Fruit fly (Drosophila melanogaster) whole organism, embryonic: ENCODE measurements around the gene Diedel2.

Experiments
- Ada2b ChIP-seq: fragments of 200-800 bp; sonication (Bioruptor generic); IDR thresholded peaks from 2 replicates; pipeline ENCODE4 v1.3.6; 2022; ENCODE audit warnings: missing biosample characterization, missing genetic modification characterization
- Bdp1 ChIP-seq: fragments of 200-800 bp; sonication (Bioruptor generic); optimal IDR thresholded peaks from 3 replicates; lab custom pipeline; 2016; ENCODE audit warnings: missing biosample characterization, missing genetic modification characterization
- BtbVII ChIP-seq: fragments of 200-800 bp; sonication (Bioruptor generic); optimal IDR thresholded peaks from 3 replicates; lab custom pipeline; 2017; ENCODE audit warnings: missing biosample characterization, mild to moderate bottlenecking, missing genetic modification characterization
- CG14860 ChIP-seq: fragments of 200-800 bp; sonication (Bioruptor generic); IDR thresholded peaks from 3 replicates; pipeline ENCODE4 v1.3.6; 2022; ENCODE audit warnings: missing biosample characterization, missing genetic modification characterization; ENCODE audit not compliant: partially characterized antibody
- CG15073 ChIP-seq: fragments of 200-800 bp; sonication (Bioruptor generic); optimal IDR thresholded peaks from 2 replicates; lab custom pipeline; 2016; ENCODE audit warnings: missing biosample characterization, missing genetic modification characterization
- CG15514 ChIP-seq: fragments of 200-800 bp; sonication (Bioruptor generic); optimal IDR thresholded peaks from 3 replicates; lab custom pipeline; 2017; ENCODE audit warnings: missing biosample characterization, missing genetic modification characterization, mild to moderate bottlenecking, moderate library complexity, missing genetic modification reagents
- CG1647 ChIP-seq: fragments of 200-800 bp; sonication (Bioruptor generic); optimal IDR thresholded peaks from 3 replicates; lab custom pipeline; 2016; ENCODE audit warnings: missing biosample characterization, missing genetic modification characterization
- CG18599 ChIP-seq: fragments of 200-800 bp; sonication (Bioruptor generic); optimal IDR thresholded peaks from 3 replicates; lab custom pipeline; 2017; ENCODE audit warnings: missing biosample characterization, missing genetic modification characterization, mild to moderate bottlenecking, moderate library complexity, missing genetic modification reagents
- CG2889 ChIP-seq: fragments of 200-800 bp; sonication (Bioruptor generic); IDR thresholded peaks from 3 replicates; pipeline ENCODE4 v1.3.6; 2022; ENCODE audit warnings: missing biosample characterization, missing genetic modification characterization
- CG3163 ChIP-seq: fragments of 200-800 bp; sonication (Bioruptor generic); optimal IDR thresholded peaks from 3 replicates; lab custom pipeline; 2016; ENCODE audit warnings: missing biosample characterization, missing genetic modification characterization
- CG32767 ChIP-seq: fragments of 200-800 bp; sonication (Bioruptor generic); IDR thresholded peaks from 2 replicates; pipeline ENCODE4 v1.3.6; 2022; ENCODE audit warnings: missing biosample characterization, missing genetic modification characterization
- CG34422 ChIP-seq: fragments of 200-800 bp; sonication (Bioruptor generic); IDR thresholded peaks from 3 replicates; pipeline ENCODE4 v1.3.6; 2022; ENCODE audit warnings: missing biosample characterization, missing genetic modification characterization
- CG4854 ChIP-seq: fragments of 200-800 bp; sonication (Bioruptor generic); optimal IDR thresholded peaks from 2 replicates; lab custom pipeline; 2016; ENCODE audit warnings: missing biosample characterization, missing genetic modification characterization, inconsistent platforms
- CG6254 ChIP-seq: fragments of 200-800 bp; sonication (Bioruptor generic); optimal IDR thresholded peaks from 3 replicates; lab custom pipeline; 2017; ENCODE audit warnings: mild to moderate bottlenecking, missing biosample characterization, missing genetic modification reagents, missing genetic modification characterization
- CG6683 ChIP-seq: fragments of 200-800 bp; sonication (Bioruptor generic); optimal IDR thresholded peaks from 2 replicates; lab custom pipeline; 2017; ENCODE audit warnings: missing biosample characterization, mild to moderate bottlenecking, missing genetic modification characterization, missing genetic modification reagents
- CG6689 ChIP-seq: fragments of 200-800 bp; sonication (Bioruptor generic); IDR thresholded peaks from 2 replicates; pipeline ENCODE4 v1.3.6; 2022; ENCODE audit warnings: missing biosample characterization, missing genetic modification characterization
- CG6854 ChIP-seq: fragments of 200-800 bp; sonication (Bioruptor generic); optimal IDR thresholded peaks from 3 replicates; lab custom pipeline; 2017; ENCODE audit warnings: missing biosample characterization, mild to moderate bottlenecking, missing genetic modification characterization
- CG8359 ChIP-seq: fragments of 200-800 bp; sonication (Bioruptor generic); optimal IDR thresholded peaks from 2 replicates; lab custom pipeline; 2017; ENCODE audit warnings: missing biosample characterization, mild to moderate bottlenecking, missing genetic modification characterization, borderline replicate concordance
- CG8924 ChIP-seq: fragments of 200-800 bp; optimal IDR thresholded peaks from 3 replicates; lab custom pipeline; 2019; ENCODE audit warnings: missing biosample characterization, mild to moderate bottlenecking, missing genetic modification characterization, moderate library complexity
- Chrac-16 ChIP-seq: fragments of 200-800 bp; sonication (Bioruptor generic); optimal IDR thresholded peaks from 3 replicates; lab custom pipeline; 2016; ENCODE audit warnings: missing biosample characterization, missing genetic modification characterization
- Deaf1 ChIP-seq: fragments of 200-800 bp; optimal IDR thresholded peaks from 3 replicates; lab custom pipeline; 2019; ENCODE audit warnings: missing biosample characterization, mild to moderate bottlenecking, missing genetic modification characterization, moderate library complexity
- Dp ChIP-seq: fragments of 200-800 bp; sonication (Bioruptor generic); optimal IDR thresholded peaks from 2 replicates; lab custom pipeline; 2018; ENCODE audit warnings: missing biosample characterization, mild to moderate bottlenecking, missing genetic modification characterization, moderate library complexity
- Dref ChIP-seq: fragments of 200-800 bp; sonication (Bioruptor generic); IDR thresholded peaks from 2 replicates; pipeline ENCODE4 v1.3.6; 2022; ENCODE audit warnings: missing biosample characterization, missing genetic modification characterization
- Eip74EF ChIP-seq, 2 experiments: fragments of 200-800 bp in 1 of 2; fragments of >200 bp in 1 of 2; sonication (Bioruptor generic) in 1 of 2; optimal IDR thresholded peaks; 2 replicates each; lab custom pipeline; 2017 to 2019; ENCODE audit warnings: missing biosample characterization in 2 of 2, missing genetic modification characterization in 2 of 2, mild to moderate bottlenecking in 1 of 2, moderate library complexity in 1 of 2
- Gsc ChIP-seq: fragments of 200-800 bp; sonication (Bioruptor generic); IDR thresholded peaks from 2 replicates; pipeline ENCODE4 v1.3.6; 2022; ENCODE audit warnings: missing biosample characterization, missing genetic modification characterization
- HLH3B ChIP-seq: fragments of 200-800 bp; sonication (Bioruptor generic); IDR thresholded peaks from 2 replicates; pipeline ENCODE4 v1.3.6; 2022; ENCODE audit warnings: missing biosample characterization, missing genetic modification characterization
- HmgZ ChIP-seq: fragments of 200-800 bp; sonication (Bioruptor generic); optimal IDR thresholded peaks from 2 replicates; lab custom pipeline; 2018; ENCODE audit warnings: missing biosample characterization, mild to moderate bottlenecking, missing genetic modification characterization
- MESR4 ChIP-seq: fragments of 200-800 bp; sonication (Bioruptor generic); optimal IDR thresholded peaks from 2 replicates; lab custom pipeline; 2018; ENCODE audit warnings: missing biosample characterization, mild to moderate bottlenecking, missing genetic modification characterization, moderate library complexity
- Nf-YA ChIP-seq: fragments of 200-800 bp; sonication (Bioruptor generic); IDR thresholded peaks from 2 replicates; pipeline ENCODE4 v1.3.6; 2022; ENCODE audit warnings: missing biosample characterization, missing genetic modification characterization
- NfI ChIP-seq: fragments of 200-800 bp; sonication (Bioruptor generic); optimal IDR thresholded peaks from 3 replicates; lab custom pipeline; 2018; ENCODE audit warnings: missing biosample characterization, mild to moderate bottlenecking, missing genetic modification characterization, moderate library complexity
- Opbp ChIP-seq: fragments of 200-800 bp; sonication (Bioruptor generic); IDR thresholded peaks from 3 replicates; pipeline ENCODE4 v1.3.6; 2022; ENCODE audit warnings: missing biosample characterization, missing genetic modification characterization; ENCODE audit not compliant: partially characterized antibody
- bsh ChIP-seq, 2 experiments: fragments of 200-800 bp; sonication (Bioruptor generic); optimal IDR thresholded peaks; 2 replicates each; lab custom pipeline; 2017 to 2018; ENCODE audit warnings: mild to moderate bottlenecking in 2 of 2, missing biosample characterization in 2 of 2, missing genetic modification characterization in 2 of 2, moderate library complexity in 1 of 2
- chn ChIP-seq: fragments of 200-800 bp; sonication (Bioruptor generic); optimal IDR thresholded peaks from 2 replicates; lab custom pipeline; 2016; ENCODE audit warnings: missing biosample characterization, missing genetic modification characterization
- danr ChIP-seq: fragments of 200-800 bp; sonication (Bioruptor generic); IDR thresholded peaks from 2 replicates; pipeline ENCODE4 v1.3.6; 2022; ENCODE audit warnings: missing biosample characterization, missing genetic modification characterization
- emc ChIP-seq: fragments of 200-800 bp; sonication (Bioruptor generic); optimal IDR thresholded peaks from 2 replicates; lab custom pipeline; 2016; ENCODE audit warnings: missing biosample characterization, missing genetic modification characterization
- fd102C ChIP-seq: fragments of 200-800 bp; sonication (Bioruptor generic); optimal IDR thresholded peaks from 2 replicates; lab custom pipeline; 2018; ENCODE audit warnings: missing biosample characterization, mild to moderate bottlenecking, missing genetic modification characterization, moderate library complexity
- fd3F ChIP-seq: fragments of 200-800 bp; sonication (Bioruptor generic); optimal IDR thresholded peaks from 2 replicates; lab custom pipeline; 2018; ENCODE audit warnings: missing biosample characterization, mild to moderate bottlenecking, missing genetic modification characterization, moderate library complexity
- lov ChIP-seq, 2 experiments: fragments of 200-800 bp in 1 of 2; fragments of >200 bp in 1 of 2; sonication (Bioruptor generic) in 1 of 2; IDR thresholded peaks in 1 of 2; optimal IDR thresholded peaks in 1 of 2; 2 replicates in 1 of 2; 3 replicates in 1 of 2; pipeline versions ENCODE4 v1.3.6 to Lab custom; 2017 to 2022; ENCODE audit warnings: missing biosample characterization in 1 of 2, missing genetic modification characterization in 1 of 2
- mam ChIP-seq: fragments of 200-800 bp; sonication (Bioruptor generic); optimal IDR thresholded peaks from 3 replicates; lab custom pipeline; 2016; ENCODE audit warnings: missing biosample characterization, missing genetic modification characterization
- mld ChIP-seq: fragments of 200-800 bp; sonication (Bioruptor generic); IDR thresholded peaks from 3 replicates; pipeline ENCODE4 v1.3.6; 2022; ENCODE audit warnings: missing biosample characterization, missing genetic modification characterization; ENCODE audit not compliant: partially characterized antibody
- onecut ChIP-seq: fragments of 200-800 bp; sonication (Bioruptor generic); IDR thresholded peaks from 2 replicates; pipeline ENCODE4 v1.3.6; 2022; ENCODE audit warnings: missing biosample characterization, missing genetic modification characterization
- pita ChIP-seq: fragments of 200-800 bp; sonication (Bioruptor generic); optimal IDR thresholded peaks from 2 replicates; lab custom pipeline; 2017; ENCODE audit warnings: missing biosample characterization, mild to moderate bottlenecking, missing genetic modification characterization
- sens-2 ChIP-seq: fragments of 200-800 bp; sonication (Bioruptor generic); IDR thresholded peaks from 2 replicates; pipeline ENCODE4 v1.3.6; 2022; ENCODE audit warnings: missing biosample characterization, missing genetic modification characterization
- sima ChIP-seq: fragments of 200-800 bp; sonication (Bioruptor generic); optimal IDR thresholded peaks from 2 replicates; lab custom pipeline; 2016; ENCODE audit warnings: missing biosample characterization, missing genetic modification characterization
- so ChIP-seq: fragments of 200-800 bp; sonication (Bioruptor generic); IDR thresholded peaks from 3 replicates; pipeline ENCODE4 v1.3.6; 2022; ENCODE audit warnings: missing biosample characterization, missing genetic modification characterization
- stwl ChIP-seq: fragments of 200-800 bp; sonication (Bioruptor generic); optimal IDR thresholded peaks from 3 replicates; lab custom pipeline; 2018; ENCODE audit warnings: missing biosample characterization, mild to moderate bottlenecking, missing genetic modification characterization, moderate library complexity
- sug ChIP-seq: fragments of 200-800 bp; optimal IDR thresholded peaks from 2 replicates; lab custom pipeline; 2019; ENCODE audit warnings: missing biosample characterization, mild to moderate bottlenecking, missing genetic modification characterization, moderate library complexity
- zfh2 ChIP-seq: fragments of 200-800 bp; sonication (Bioruptor generic); optimal IDR thresholded peaks from 2 replicates; lab custom pipeline; 2016; ENCODE audit warnings: missing biosample characterization, missing genetic modification characterization

The Diedel2 gene

dm6 chr3R:29618515-29619157, 10.4 kb downstream of the Diedel2 start, which contains the start of gene CG1907 (continued):
- peak; percentile 98 for TF ChIP-seq Ada2b (GFP tag; lab: Robert Waterston, UW)
- peak; percentile 96 for TF ChIP-seq fd3F (GFP tag; lab: Kevin White, UChicago)
- TF ChIP-seq mam: peak; percentile 88
- peak; percentile 88 for TF ChIP-seq Deaf1 (tag; lab: Kevin White, UChicago)
- peak; percentile 97 for TF ChIP-seq Chrac-16 (GFP tag; lab: Kevin White, UChicago)
- TF ChIP-seq Nf-YA (GFP tag; lab: Robert Waterston, UW): peak; percentile 98
- peak; percentile 96 for TF ChIP-seq CG6254
- peak; percentile 45 for TF ChIP-seq MESR4 (GFP tag; lab: Kevin White, UChicago)
- TF ChIP-seq Dref (GFP tag; lab: Robert Waterston, UW): peak; percentile 33
- TF ChIP-seq chn (GFP tag; lab: Kevin White, UChicago): peak; percentile 90
- peak; percentile 58 for TF ChIP-seq emc (GFP tag; lab: Kevin White, UChicago)
- TF ChIP-seq CG14860 (GFP tag; lab: Robert Waterston, UW): no peak
- TF ChIP-seq CG3163: peak; percentile 61
- peak; percentile 99 for TF ChIP-seq CG32767 (GFP tag; lab: Robert Waterston, UW)
- peak; percentile 89 for TF ChIP-seq Gsc (GFP tag; lab: Robert Waterston, UW)
- TF ChIP-seq so: peak; percentile 98
- peak; percentile 78 for TF ChIP-seq Dp
- peak; percentile 97 for TF ChIP-seq CG6683 (GFP tag; lab: Kevin White, UChicago)
- peak; percentile 96 for TF ChIP-seq NfI (GFP tag; lab: Kevin White, UChicago)
- TF ChIP-seq sug: peak; percentile 95
- TF ChIP-seq Bdp1 (GFP tag; lab: Kevin White, UChicago): peak; percentile 78
- TF ChIP-seq CG4854 (GFP tag; lab: Kevin White, UChicago): peak; percentile 84
- peak; percentile 99 for TF ChIP-seq BtbVII (GFP tag; lab: Kevin White, UChicago)
- TF ChIP-seq Opbp (GFP tag; lab: Robert Waterston, UW): 0 out of 3 replicates have a peak, but pooled peaks have one; percentile 17
- peak; percentile 95 for TF ChIP-seq sens-2
- TF ChIP-seq CG15073 (GFP tag; lab: Kevin White, UChicago): peak; percentile 79
- TF ChIP-seq CG6854 (GFP tag; lab: Kevin White, UChicago): peak; percentile 98
- TF ChIP-seq CG2889: peak; percentile 94
- TF ChIP-seq CG6689 (GFP tag; lab: Robert Waterston, UW): peak; percentile 98
- TF ChIP-seq onecut (GFP tag; lab: Robert Waterston, UW): peak; percentile 95
- TF ChIP-seq lov (optimal IDR thresholded peaks at IDR 0.05; lab: Kevin White, UChicago): no peak
- peak; percentile 99 for TF ChIP-seq lov (GFP tag; IDR thresholded peaks at IDR 0.05; lab: Robert Waterston, UW)
- TF ChIP-seq CG34422 (GFP tag; lab: Robert Waterston, UW): peak; percentile 98
- TF ChIP-seq HmgZ (tag; lab: Kevin White, UChicago): peak; percentile 97
- peak; percentile 99 for TF ChIP-seq HLH3B (GFP tag; lab: Robert Waterston, UW)
- no peak for TF ChIP-seq mld (GFP tag; lab: Robert Waterston, UW)
- TF ChIP-seq CG1647: peak; percentile 83
- peak; percentile 95 for TF ChIP-seq CG15514 (GFP tag; lab: Kevin White, UChicago)
- TF ChIP-seq CG8359 (GFP tag; lab: Kevin White, UChicago): peak; percentile 95
- peak; percentile 78 for TF ChIP-seq zfh2 (GFP tag; lab: Kevin White, UChicago)
- peak; percentile 99 for TF ChIP-seq CG18599 (GFP tag; lab: Kevin White, UChicago)
- no peak for TF ChIP-seq sima
- peak; percentile 96 for TF ChIP-seq stwl (tag; lab: Kevin White, UChicago)
- TF ChIP-seq Eip74EF (GFP tag; optimal IDR thresholded peaks at IDR 0.05; lab: Kevin White, UChicago): peak in 1 of 2 experiments; percentile 96
- peak; percentile 99 for TF ChIP-seq CG8924 (tag; lab: Kevin White, UChicago)
- TF ChIP-seq fd102C (GFP tag; lab: Kevin White, UChicago): peak; percentile 86
- TF ChIP-seq bsh (GFP tag; optimal IDR thresholded peaks at IDR 0.05; lab: Kevin White, UChicago): peak; percentile 88 to 98
- no peak for TF ChIP-seq pita (GFP tag; lab: Kevin White, UChicago)
- peak; percentile 96 for TF ChIP-seq danr (GFP tag; lab: Robert Waterston, UW)
